Fruit fly (Drosophila melanogaster) ovary, adult (tissue): ENCODE measurements around the gene Sgs3.

Source experiments
- CG17801 ChIP-seq: fragments of 200-800 bp; optimal IDR thresholded peaks from 2 replicates; lab custom pipeline; 2019; ENCODE audit warnings: missing biosample characterization, mild to moderate bottlenecking, missing genetic modification characterization, moderate library complexity; ENCODE audit not compliant: partially characterized antibody

Sgs3 gene

dm6 chr3L:11543681-11544299, 31.8 kb downstream of the Sgs3 start:
- TF ChIP-seq CG17801 (GFP tag; lab: Kevin White, UChicago), result no peak

- peak; percentile 84 for TF ChIP-seq CG17801 (GFP tag; lab: Kevin White, UChicago)
Measured at dm6 chr3L:11547302-11547994, 35.4 kb downstream of the Sgs3 start.

- no peak for TF ChIP-seq CG17801 (GFP tag; lab: Kevin White, UChicago)
Measured at dm6 chr3L:11548009-11548408, 36.0 kb downstream of the Sgs3 start.

dm6 chr3L:11549432-11549831, 37.4 kb downstream of the Sgs3 start:
- no peak for TF ChIP-seq CG17801 (GFP tag; lab: Kevin White, UChicago)

dm6 chr3L:11550359-11551056, 38.5 kb downstream of the Sgs3 start:
- no peak for TF ChIP-seq CG17801 (GFP tag; lab: Kevin White, UChicago)

dm6 chr3L:11551949-11552348, 39.9 kb downstream of the Sgs3 start:
- no peak for TF ChIP-seq CG17801 (GFP tag; lab: Kevin White, UChicago)

dm6 chr3L:11552996-11553671, 41.1 kb downstream of the Sgs3 start:
- TF ChIP-seq CG17801 (GFP tag; lab: Kevin White, UChicago), result peak; percentile 72

dm6 chr3L:11553672-11554068, 41.6 kb downstream of the Sgs3 start:
- TF ChIP-seq CG17801 (GFP tag; lab: Kevin White, UChicago), result no peak

- peak; percentile 68 for TF ChIP-seq CG17801 (GFP tag; lab: Kevin White, UChicago)
Measured at dm6 chr3L:11554338-11554737, 42.3 kb downstream of the Sgs3 start.

- TF ChIP-seq CG17801 (GFP tag; lab: Kevin White, UChicago), result no peak
Measured at dm6 chr3L:11554796-11555195, 42.8 kb downstream of the Sgs3 start.

- TF ChIP-seq CG17801 (GFP tag; lab: Kevin White, UChicago), result no peak
Measured at dm6 chr3L:11555662-11556460, 43.8 kb downstream of the Sgs3 start.

dm6 chr3L:11556637-11557036, 44.6 kb downstream of the Sgs3 start:
- no peak for TF ChIP-seq CG17801 (GFP tag; lab: Kevin White, UChicago)

dm6 chr3L:11557209-11557608, 45.2 kb downstream of the Sgs3 start:
- no peak for TF ChIP-seq CG17801 (GFP tag; lab: Kevin White, UChicago)

dm6 chr3L:11560885-11561284, 48.9 kb downstream of the Sgs3 start:
- TF ChIP-seq CG17801 (GFP tag; lab: Kevin White, UChicago), result no peak
